Worm (Caenorhabditis elegans) whole organism, late embryonic: Measurements from ENCODE around the gene srx-51.

Experiments used
- C08G9.2 ChIP-seq: sonication (generic microtip); optimal IDR thresholded peaks from 2 replicates; lab custom pipeline; 2016; ENCODE audit warnings: mild to moderate bottlenecking, missing genetic modification characterization, moderate library complexity, missing compliant biosample characterization
- C38D4.7 ChIP-seq: fragments of 200-800 bp; sonication (Bioruptor generic); optimal IDR thresholded peaks from 2 replicates; lab custom pipeline; 2018; ENCODE audit warnings: mild to moderate bottlenecking, missing genetic modification characterization, moderate library complexity, missing compliant biosample characterization
- F13H6.1 ChIP-seq: sonication (generic microtip); optimal IDR thresholded peaks from 2 replicates; lab custom pipeline; 2016; ENCODE audit warnings: missing genetic modification characterization, missing compliant biosample characterization
- K09A11.1 ChIP-seq: sonication (generic microtip); optimal IDR thresholded peaks from 2 replicates; lab custom pipeline; 2017; ENCODE audit warnings: antibody characterized with exemption, mild to moderate bottlenecking, missing genetic modification characterization, missing compliant biosample characterization; ENCODE audit not compliant: insufficient read depth
- Y22D7AL.16 ChIP-seq: sonication (generic microtip); optimal IDR thresholded peaks from 2 replicates; lab custom pipeline; 2016; ENCODE audit warnings: missing genetic modification characterization, missing compliant biosample characterization
- ahr-1 ChIP-seq: sonication (generic microtip); optimal IDR thresholded peaks from 2 replicates; lab custom pipeline; 2016; ENCODE audit warnings: missing genetic modification characterization, missing compliant biosample characterization
- ama-1 ChIP-seq: fragments of 150-350 bp; optimal IDR thresholded peaks from 2 replicates; lab custom pipeline; 2014
- ceh-14 ChIP-seq: sonication (generic microtip); optimal IDR thresholded peaks from 2 replicates; lab custom pipeline; 2016; ENCODE audit warnings: missing genotype, missing genetic modification characterization, missing compliant biosample characterization
- ceh-2 ChIP-seq: sonication (generic microtip); optimal IDR thresholded peaks from 2 replicates; lab custom pipeline; 2016; ENCODE audit warnings: missing genotype, missing genetic modification characterization, missing compliant biosample characterization
- ceh-45 ChIP-seq: fragments of 200-800 bp; sonication (Bioruptor generic); IDR thresholded peaks from 2 replicates; pipeline ENCODE4 v1.3.6; 2022; ENCODE audit warnings: missing genetic modification reagents, missing genetic modification characterization, missing compliant biosample characterization
- ceh-6 ChIP-seq: fragments of 200-800 bp; sonication (Bioruptor generic); optimal IDR thresholded peaks from 2 replicates; lab custom pipeline; 2018; ENCODE audit warnings: mild to moderate bottlenecking, missing genetic modification characterization, missing compliant biosample characterization
- ceh-9 ChIP-seq: sonication (generic microtip); optimal IDR thresholded peaks from 2 replicates; lab custom pipeline; 2016; ENCODE audit warnings: mild to moderate bottlenecking, missing genetic modification characterization, inconsistent platforms, missing compliant biosample characterization
- dmd-4 ChIP-seq: sonication (generic microtip); optimal IDR thresholded peaks from 2 replicates; lab custom pipeline; 2016; ENCODE audit warnings: borderline replicate concordance, missing genetic modification characterization, missing compliant biosample characterization
- elt-2 ChIP-seq: sonication (generic microtip); optimal IDR thresholded peaks from 2 replicates; lab custom pipeline; 2016; ENCODE audit warnings: missing genetic modification reagents, missing genetic modification characterization, missing compliant biosample characterization
- ets-4 ChIP-seq: sonication (generic microtip); optimal IDR thresholded peaks from 2 replicates; lab custom pipeline; 2016; ENCODE audit warnings: missing genetic modification characterization, missing compliant biosample characterization
- fax-1 ChIP-seq: sonication (generic microtip); optimal IDR thresholded peaks from 2 replicates; lab custom pipeline; 2016; ENCODE audit warnings: missing genotype, missing genetic modification characterization, missing compliant biosample characterization
- fkh-6 ChIP-seq: sonication (generic microtip); optimal IDR thresholded peaks from 2 replicates; lab custom pipeline; 2016; ENCODE audit warnings: missing genetic modification characterization, missing compliant biosample characterization
- hlh-13 ChIP-seq: fragments of 200-800 bp; sonication (Bioruptor generic); optimal IDR thresholded peaks from 2 replicates; lab custom pipeline; 2018; ENCODE audit warnings: mild to moderate bottlenecking, missing genetic modification characterization, missing compliant biosample characterization
- hlh-8 ChIP-seq: sonication (generic microtip); optimal IDR thresholded peaks from 2 replicates; lab custom pipeline; 2016; ENCODE audit warnings: missing genotype, missing genetic modification characterization, missing compliant biosample characterization
- lim-6 ChIP-seq: sonication (generic microtip); optimal IDR thresholded peaks from 2 replicates; lab custom pipeline; 2016; ENCODE audit warnings: missing genetic modification characterization, missing compliant biosample characterization
- lin-11 ChIP-seq: fragments of 200-800 bp; sonication (Bioruptor generic); optimal IDR thresholded peaks from 2 replicates; lab custom pipeline; 2018; ENCODE audit warnings: mild to moderate bottlenecking, missing genetic modification characterization, missing compliant biosample characterization
- madf-2 ChIP-seq: sonication (generic microtip); optimal IDR thresholded peaks from 2 replicates; lab custom pipeline; 2017; ENCODE audit warnings: missing genetic modification characterization, missing compliant biosample characterization
- nfya-1 ChIP-seq: sonication (generic microtip); optimal IDR thresholded peaks from 2 replicates; lab custom pipeline; 2017; ENCODE audit warnings: missing genetic modification characterization, mild to moderate bottlenecking, missing compliant biosample characterization, antibody characterized with exemption, moderate library complexity
- nhr-232 ChIP-seq: sonication (generic microtip); optimal IDR thresholded peaks from 2 replicates; lab custom pipeline; 2016; ENCODE audit warnings: missing genetic modification characterization, missing compliant biosample characterization
- npax-4 ChIP-seq: sonication (generic microtip); optimal IDR thresholded peaks from 2 replicates; lab custom pipeline; 2016; ENCODE audit warnings: missing genetic modification characterization, missing compliant biosample characterization
- odd-2 ChIP-seq: sonication (generic microtip); optimal IDR thresholded peaks from 2 replicates; lab custom pipeline; 2017; ENCODE audit warnings: antibody characterized with exemption, mild to moderate bottlenecking, missing genetic modification characterization, missing compliant biosample characterization
- pag-3 ChIP-seq: sonication (generic microtip); optimal IDR thresholded peaks from 2 replicates; lab custom pipeline; 2016; ENCODE audit warnings: missing compliant biosample characterization, missing genetic modification characterization, borderline replicate concordance
- pat-9 ChIP-seq: fragments of 200-800 bp; sonication (Bioruptor generic); optimal IDR thresholded peaks from 2 replicates; lab custom pipeline; 2018; ENCODE audit warnings: mild to moderate bottlenecking, missing genetic modification characterization, moderate library complexity, missing compliant biosample characterization
- pha-2 ChIP-seq: sonication (generic microtip); optimal IDR thresholded peaks from 2 replicates; lab custom pipeline; 2017; ENCODE audit warnings: mild to moderate bottlenecking, missing genetic modification characterization, missing compliant biosample characterization
- pqm-1 ChIP-seq: sonication (generic microtip); optimal IDR thresholded peaks from 2 replicates; lab custom pipeline; 2016; ENCODE audit warnings: missing genetic modification characterization, missing compliant biosample characterization
- ref-2 ChIP-seq: sonication (generic microtip); optimal IDR thresholded peaks from 2 replicates; lab custom pipeline; 2016; ENCODE audit warnings: missing genetic modification characterization, missing compliant biosample characterization
- rnt-1 ChIP-seq: sonication (generic microtip); optimal IDR thresholded peaks from 2 replicates; lab custom pipeline; 2016; ENCODE audit warnings: missing genetic modification characterization, missing compliant biosample characterization
- sox-4 ChIP-seq: sonication (generic microtip); optimal IDR thresholded peaks from 2 replicates; lab custom pipeline; 2017; ENCODE audit warnings: mild to moderate bottlenecking, missing genetic modification characterization, inconsistent platforms, missing compliant biosample characterization
- syd-9 ChIP-seq: sonication (generic microtip); optimal IDR thresholded peaks from 2 replicates; lab custom pipeline; 2016; ENCODE audit warnings: mild to moderate bottlenecking, missing genetic modification characterization, moderate library complexity, missing compliant biosample characterization
- tbx-2 ChIP-seq: sonication (generic microtip); optimal IDR thresholded peaks from 2 replicates; lab custom pipeline; 2016; ENCODE audit warnings: missing genetic modification characterization, missing compliant biosample characterization
- tbx-7 ChIP-seq: sonication (generic microtip); optimal IDR thresholded peaks from 2 replicates; lab custom pipeline; 2016; ENCODE audit warnings: missing genotype, missing genetic modification characterization, missing compliant biosample characterization
- ttx-3 ChIP-seq: sonication (generic microtip); optimal IDR thresholded peaks from 2 replicates; lab custom pipeline; 2016; ENCODE audit warnings: missing genetic modification reagents, missing genetic modification characterization, missing compliant biosample characterization
- unc-3 ChIP-seq, 2 experiments: fragments of 200-800 bp in 1 of 2; sonication (Bioruptor generic) in 1 of 2; sonication (generic microtip) in 1 of 2; conservative IDR thresholded peaks in 1 of 2; optimal IDR thresholded peaks in 1 of 2; 2 replicates each; pipeline versions ENCODE4 v1.3.6 to Lab custom; 2016 to 2022; ENCODE audit warnings: missing compliant biosample characterization in 2 of 2, missing genetic modification characterization in 2 of 2, missing genetic modification reagents in 1 of 2
- unc-42 ChIP-seq: sonication (generic microtip); optimal IDR thresholded peaks from 2 replicates; lab custom pipeline; 2016; ENCODE audit warnings: missing genotype, missing genetic modification characterization, missing compliant biosample characterization
- unc-55 ChIP-seq: sonication (generic microtip); optimal IDR thresholded peaks from 2 replicates; lab custom pipeline; 2017; ENCODE audit warnings: missing biosample characterization, missing genetic modification reagents, missing genetic modification characterization
- ztf-16 ChIP-seq: sonication (generic microtip); optimal IDR thresholded peaks from 2 replicates; lab custom pipeline; 2017; ENCODE audit warnings: missing genetic modification characterization, missing compliant biosample characterization

Gene srx-51

ce11 chrV:15281279-15281949 is at the start of gene srx-51, which contains the start of gene srw-19:
srx-51 (plus strand) TSS chrV:15281899.
srw-19 (minus strand) TSS chrV:15281379.
- TF ChIP-seq unc-55 (GFP tag; lab: Kevin White, UChicago) = no peak
- TF ChIP-seq C38D4.7 (GFP tag; lab: Kevin White, UChicago) = no peak
- TF ChIP-seq ama-1 (lab: Kevin White, UChicago) = no peak
- no peak for TF ChIP-seq dmd-4 (tag; lab: Kevin White, UChicago)
- no peak for TF ChIP-seq fax-1 (tag; lab: Kevin White, UChicago)
- TF ChIP-seq fkh-6 (tag; lab: Kevin White, UChicago) = no peak
- no peak for TF ChIP-seq npax-4 (tag; lab: Kevin White, UChicago)
- TF ChIP-seq hlh-13 (GFP tag; lab: Kevin White, UChicago) = no peak

- TF ChIP-seq sox-4 (no peak), ceh-2 (no peak), pat-9 (tag; lab: Kevin White, UChicago) (no peak), ztf-16 (tag; lab: Kevin White, UChicago) (no peak), nhr-232 (tag; lab: Kevin White, UChicago) (no peak), elt-2 (no peak), ahr-1 (tag; lab: Kevin White, UChicago) (no peak), ttx-3 (tag; lab: Kevin White, UChicago) (no peak), F13H6.1 (tag; lab: Kevin White, UChicago) (no peak), unc-3 (GFP tag; conservative IDR thresholded peaks at IDR 0.05; lab: Robert Waterston, UW) (no peak), unc-3 (tag; optimal IDR thresholded peaks at IDR 0.05; lab: Kevin White, UChicago) (no peak), C08G9.2 (tag; lab: Kevin White, UChicago) (no peak), pqm-1 (tag; lab: Kevin White, UChicago) (no peak), pha-2 (tag; lab: Kevin White, UChicago) (no peak), nfya-1 (tag; lab: Kevin White, UChicago) (no peak), ceh-45 (no peak), K09A11.1 (tag; lab: Kevin White, UChicago) (no peak), hlh-8 (tag; lab: Kevin White, UChicago) (no peak), tbx-7 (tag; lab: Kevin White, UChicago) (no peak), ceh-14 (no peak)
Measured at ce11 chrV:15232200-15232599, 49.5 kb upstream of the srx-51 start, which contains the start of gene srw-13. srw-13 (plus strand) TSS chrV:15232500.

ce11 chrV:15235661-15236060 is 46.0 kb upstream of the srx-51 start, which contains the start of gene nhr-164:
nhr-164 (minus strand) TSS chrV:15235761.
- TF ChIP-seq unc-3 (GFP tag; conservative IDR thresholded peaks at IDR 0.05; lab: Robert Waterston, UW) (no peak), unc-3 (tag; optimal IDR thresholded peaks at IDR 0.05; lab: Kevin White, UChicago) (no peak), fax-1 (tag; lab: Kevin White, UChicago) (no peak), ama-1 (lab: Kevin White, UChicago) (no peak), elt-2 (no peak), ceh-9 (tag; lab: Kevin White, UChicago) (no peak), C38D4.7 (GFP tag; lab: Kevin White, UChicago) (no peak), ref-2 (tag; lab: Kevin White, UChicago) (no peak), npax-4 (tag; lab: Kevin White, UChicago) (no peak), ets-4 (no peak), madf-2 (tag; lab: Kevin White, UChicago) (no peak), Y22D7AL.16 (no peak), rnt-1 (tag; lab: Kevin White, UChicago) (no peak)

ce11 chrV:15238552-15238951 is 43.1 kb upstream of the srx-51 start, which contains the start of gene srw-12:
srw-12 (minus strand) TSS chrV:15238652.
- TF ChIP-seq madf-2 (tag; lab: Kevin White, UChicago) (no peak), tbx-2 (tag; lab: Kevin White, UChicago) (no peak), ceh-45 (no peak), pat-9 (tag; lab: Kevin White, UChicago) (no peak), C08G9.2 (tag; lab: Kevin White, UChicago) (no peak), hlh-8 (tag; lab: Kevin White, UChicago) (no peak), unc-3 (GFP tag; conservative IDR thresholded peaks at IDR 0.05; lab: Robert Waterston, UW) (no peak), unc-3 (tag; optimal IDR thresholded peaks at IDR 0.05; lab: Kevin White, UChicago) (no peak), ets-4 (no peak), ceh-6 (GFP tag; lab: Kevin White, UChicago) (no peak), lin-11 (no peak), unc-42 (tag; lab: Kevin White, UChicago) (no peak), lim-6 (tag; lab: Kevin White, UChicago) (no peak), elt-2 (no peak), syd-9 (tag; lab: Kevin White, UChicago) (no peak), odd-2 (no peak), nfya-1 (tag; lab: Kevin White, UChicago) (no peak), pag-3 (tag; lab: Kevin White, UChicago) (no peak), hlh-13 (GFP tag; lab: Kevin White, UChicago) (no peak), npax-4 (tag; lab: Kevin White, UChicago) (no peak), K09A11.1 (tag; lab: Kevin White, UChicago) (no peak)
